Worm (Caenorhabditis elegans) whole organism, young adult: ENCODE results near the gene mel-11.
A peak's percentile ranks its signal among the peaks of the same experiment; 100 is the strongest.

Experiments used
- C17E4.6 ChIP-seq: fragments of 200-800 bp; sonication (Bioruptor generic); IDR thresholded peaks from 2 replicates; pipeline ENCODE4 v1.3.6; 2022; ENCODE audit warnings: missing genetic modification reagents, missing genetic modification characterization, missing compliant biosample characterization
- F37B4.10 ChIP-seq: fragments of 200-800 bp; sonication (Bioruptor generic); IDR thresholded peaks from 2 replicates; pipeline ENCODE4 v1.3.6; 2022; ENCODE audit warnings: missing genetic modification characterization, missing compliant biosample characterization
- F52B5.7 ChIP-seq: sonication (generic microtip); optimal IDR thresholded peaks from 2 replicates; lab custom pipeline; 2016; ENCODE audit warnings: mild to moderate bottlenecking, missing genetic modification characterization, missing compliant biosample characterization
- Y67H2A.10 ChIP-seq: fragments of 200-800 bp; sonication (Bioruptor generic); conservative IDR thresholded peaks from 2 replicates; pipeline ENCODE4 v1.3.6; 2022; ENCODE audit warnings: missing genetic modification reagents, missing genetic modification characterization, missing compliant biosample characterization
- bed-2 ChIP-seq: fragments of 200-800 bp; sonication (Bioruptor generic); IDR thresholded peaks from 2 replicates; pipeline ENCODE4 v1.3.6; 2022; ENCODE audit warnings: missing genetic modification reagents, missing genetic modification characterization, missing compliant biosample characterization
- cebp-1 ChIP-seq, 2 experiments: fragments of 200-800 bp in 1 of 2; sonication (Bioruptor generic) in 1 of 2; sonication (generic microtip) in 1 of 2; IDR thresholded peaks in 1 of 2; optimal IDR thresholded peaks in 1 of 2; 2 replicates each; pipeline versions ENCODE4 v1.3.6 to Lab custom; 2017 to 2022; ENCODE audit warnings: missing compliant biosample characterization in 2 of 2, missing genetic modification characterization in 2 of 2, mild to moderate bottlenecking in 1 of 2, missing genetic modification reagents in 1 of 2, moderate library complexity in 1 of 2
- dox-1 ChIP-seq: fragments of 200-800 bp; sonication (Bioruptor generic); IDR thresholded peaks from 2 replicates; pipeline ENCODE4 v1.3.6; 2022; ENCODE audit warnings: missing genetic modification reagents, missing genetic modification characterization, missing compliant biosample characterization
- efl-1 ChIP-seq: fragments of 150-350 bp; optimal IDR thresholded peaks from 2 replicates; lab custom pipeline; 2014; ENCODE audit warnings: missing biosample characterization, missing genetic modification reagents, missing genetic modification characterization
- egrh-3 ChIP-seq: fragments of 200-800 bp; sonication (Bioruptor generic); IDR thresholded peaks from 2 replicates; pipeline ENCODE4 v1.3.6; 2022; ENCODE audit warnings: missing genetic modification reagents, missing genetic modification characterization, missing compliant biosample characterization
- lag-1 ChIP-seq: fragments of 200-800 bp; sonication (Bioruptor generic); IDR thresholded peaks from 2 replicates; pipeline ENCODE4 v1.3.6; 2022; ENCODE audit warnings: missing genetic modification reagents, missing genetic modification characterization, missing compliant biosample characterization
- lsl-1 ChIP-seq: fragments of 200-800 bp; sonication (Bioruptor generic); optimal IDR thresholded peaks from 2 replicates; lab custom pipeline; 2018; ENCODE audit warnings: mild to moderate bottlenecking, missing genetic modification characterization, moderate library complexity, missing compliant biosample characterization
- lsy-27 ChIP-seq: sonication (generic microtip); optimal IDR thresholded peaks from 2 replicates; lab custom pipeline; 2017; ENCODE audit warnings: missing genetic modification characterization, mild to moderate bottlenecking, missing compliant biosample characterization, antibody characterized with exemption, missing genotype, borderline replicate concordance; ENCODE audit not compliant: insufficient read depth
- nfya-2 ChIP-seq: fragments of 200-800 bp; sonication (Bioruptor generic); IDR thresholded peaks from 2 replicates; pipeline ENCODE4 v1.3.6; 2022; ENCODE audit warnings: missing genetic modification reagents, missing genetic modification characterization, missing compliant biosample characterization
- nhr-80 ChIP-seq: sonication (generic microtip); optimal IDR thresholded peaks from 2 replicates; lab custom pipeline; 2016; ENCODE audit warnings: missing genetic modification characterization, missing compliant biosample characterization
- somi-1 ChIP-seq: fragments of 200-800 bp; sonication (Bioruptor generic); optimal IDR thresholded peaks from 2 replicates; lab custom pipeline; 2018; ENCODE audit warnings: mild to moderate bottlenecking, missing genetic modification characterization, missing compliant biosample characterization

mel-11 gene

DNA sequence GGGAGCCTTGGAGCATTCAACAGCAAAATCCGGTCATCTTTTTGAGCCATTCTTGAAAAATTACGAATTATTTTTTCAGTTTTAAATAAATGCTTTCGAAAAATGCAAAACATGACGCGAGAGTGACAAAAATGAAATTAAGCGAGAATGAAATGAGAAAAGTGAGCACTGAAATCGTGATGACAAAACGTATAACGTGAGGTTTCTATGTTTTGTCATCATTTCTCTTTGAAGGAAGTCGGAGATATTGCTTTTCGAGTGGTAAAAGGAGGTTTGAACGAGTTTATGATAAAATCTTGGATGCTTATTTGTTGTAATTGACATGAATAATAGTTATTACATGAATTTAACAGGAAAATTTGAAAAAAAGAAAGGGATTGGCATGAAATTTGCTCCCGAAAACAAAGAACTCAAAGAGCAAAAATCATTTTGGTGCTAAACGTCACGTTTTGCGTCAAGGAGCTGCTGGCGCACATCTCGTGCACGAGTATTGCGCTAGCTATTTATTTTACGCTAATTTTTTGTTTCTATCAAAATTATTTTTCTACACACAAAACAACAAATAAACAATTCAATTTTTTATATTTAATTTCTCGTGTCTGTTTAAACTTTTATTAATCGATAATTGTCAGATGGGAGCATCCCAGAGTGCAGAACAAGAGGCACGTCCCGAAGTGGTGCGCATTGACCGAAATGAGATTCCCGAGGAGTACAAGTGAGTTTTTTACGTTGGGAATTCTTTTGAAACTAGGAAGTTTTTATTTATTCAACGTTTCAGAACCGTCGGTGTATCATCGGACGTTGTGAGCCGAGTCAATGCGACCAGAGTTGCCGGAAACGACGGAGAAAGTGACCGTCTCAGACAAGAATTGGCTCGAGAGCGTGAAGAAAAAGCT lies 58.3 kb downstream of the mel-11 start, which contains the start of the genes gss-1 and chch-3 (continued):
- TF ChIP-seq cebp-1 (GFP tag; IDR thresholded peaks at IDR 0.05; lab: Robert Waterston, UW), result no peak
- TF ChIP-seq cebp-1 (tag; optimal IDR thresholded peaks at IDR 0.05; lab: Kevin White, UChicago), result peak; percentile 55
- no peak for TF ChIP-seq somi-1 (GFP tag; lab: Kevin White, UChicago)
- no peak for TF ChIP-seq C17E4.6
- peak; percentile 22 for TF ChIP-seq lsl-1 (GFP tag; lab: Kevin White, UChicago)
- TF ChIP-seq dox-1 (GFP tag; lab: Robert Waterston, UW), result peak; percentile 53
- no peak for TF ChIP-seq F37B4.10 (GFP tag; lab: Robert Waterston, UW)
- TF ChIP-seq egrh-3 (GFP tag; lab: Robert Waterston, UW), result no peak
- no peak for TF ChIP-seq lag-1 (GFP tag; lab: Robert Waterston, UW)
- TF ChIP-seq, all 124 proteins: peak for 19

DNA sequence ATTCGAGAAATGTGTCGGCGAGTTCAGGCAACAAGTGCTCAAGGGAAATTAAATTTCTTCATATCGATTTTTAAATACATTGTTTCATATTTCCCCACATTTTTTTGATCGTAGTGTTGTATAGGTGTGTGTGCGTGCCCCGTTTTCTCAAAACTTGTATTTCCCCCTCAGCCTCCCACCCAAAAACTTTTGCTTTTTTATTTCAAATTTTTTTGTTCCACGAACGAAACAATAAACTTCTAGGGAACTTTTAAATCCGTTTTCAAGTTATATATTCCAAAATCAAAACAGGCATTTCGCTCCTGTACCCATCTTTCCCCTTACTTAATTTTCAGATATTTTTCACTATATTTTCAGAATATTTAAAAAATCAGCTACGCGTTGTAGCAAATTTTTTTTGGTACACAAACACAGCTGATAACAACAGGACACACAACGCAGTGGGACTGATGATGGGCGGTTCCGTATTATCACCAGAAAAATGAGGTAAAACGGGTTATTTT lies 59.8 kb downstream of the mel-11 start, which contains the start of the genes M176.4 and M176.16:
TSS of gene M176.4 (plus strand) at position 301 of the 503 bp plus-strand sequence.
TSS of gene M176.16 (plus strand) at position 453 of the 503 bp plus-strand sequence.
- no peak for TF ChIP-seq efl-1 (GFP tag; lab: Kevin White, UChicago)
- TF ChIP-seq lsy-27 (tag; lab: Kevin White, UChicago), result no peak
- TF ChIP-seq Y67H2A.10 (GFP tag; lab: Robert Waterston, UW), result no peak
- TF ChIP-seq nfya-2 (GFP tag; lab: Robert Waterston, UW), result no peak
- TF ChIP-seq nhr-80, result peak; percentile 53
- TF ChIP-seq bed-2, result no peak
- no peak for TF ChIP-seq F52B5.7 (tag; lab: Kevin White, UChicago)
